Fruit fly (Drosophila melanogaster): ENCODE data around the gene CG16711.

Gene CG16711

dm6 chr3L:9680968-9681367, 23.2 kb upstream of the CG16711 start, which contains the start of gene alphaTub67C:
alphaTub67C (plus strand) TSS chr3L:9681268.
- TF ChIP-seq chn (GFP tag; optimal IDR thresholded peaks at IDR 0.05) (no peak), Bteb2 (GFP tag; optimal IDR thresholded peaks at IDR 0.05) (no peak), zfh1 (GFP tag; IDR thresholded peaks at IDR 0.05) (no peak), Antp (GFP tag; optimal IDR thresholded peaks at IDR 0.05) (no peak), aop (GFP tag; IDR thresholded peaks at IDR 0.05) (no peak), CG16863 (GFP tag; optimal IDR thresholded peaks at IDR 0.05) (no peak), CG10654 (GFP tag; optimal IDR thresholded peaks at IDR 0.05) (no peak), CG12299 (tag; optimal IDR thresholded peaks at IDR 0.05) (no peak)

- no peak for TF ChIP-seq BtbVII (GFP tag; optimal IDR thresholded peaks at IDR 0.05)
These were observed 19.3 kb upstream of the CG16711 start, which contains the start of gene CG16719 for dm6 chr3L:9684871-9685270. CG16719 (plus strand) TSS chr3L:9685171.

- TF ChIP-seq cas (GFP tag; IDR thresholded peaks at IDR 0.05) (no peak), CG14050 (GFP tag; IDR thresholded peaks at IDR 0.05) (no peak), crol (GFP tag; IDR thresholded peaks at IDR 0.05) (peak; percentile 42; the same call in 1 of the 2 replicates), lola (GFP tag; optimal IDR thresholded peaks at IDR 0.05) (no peak), CG34376 (GFP tag; optimal IDR thresholded peaks at IDR 0.05) (peak; percentile 4), sug (tag; optimal IDR thresholded peaks at IDR 0.05) (peak; percentile 29), CG6791 (GFP tag; IDR thresholded peaks at IDR 0.05; ENCODE audit: partially characterized antibody) (no peak)
These were observed 16.6 kb upstream of the CG16711 start for dm6 chr3L:9687536-9687935.

dm6 chr3L:9688674-9689073, 15.5 kb upstream of the CG16711 start:
- TF ChIP-seq CG8388 (GFP tag; optimal IDR thresholded peaks at IDR 0.05) (no peak), Taf1 (GFP tag; IDR thresholded peaks at IDR 0.05) (no peak), sens (GFP tag) (peak; percentile 29), CG18599 (GFP tag; optimal IDR thresholded peaks at IDR 0.05) (no peak), CG7987 (GFP tag; optimal IDR thresholded peaks at IDR 0.05) (no peak), CG12942 (GFP tag; optimal IDR thresholded peaks at IDR 0.05) (no peak)

dm6 chr3L:9689809-9690208, 14.3 kb upstream of the CG16711 start:
- TF ChIP-seq chinmo (GFP tag; IDR thresholded peaks at IDR 0.05; ENCODE audit: partially characterized antibody): 0 out of 4 replicates have a peak, but pooled peaks have one; percentile 23
- peak in 1 of 2 experiments; percentile 5 for TF ChIP-seq Trl (optimal IDR thresholded peaks at IDR 0.05)
- TF ChIP-seq Trl (GFP tag; optimal IDR thresholded peaks at IDR 0.05): no peak
- TF ChIP-seq Atf6 (GFP tag; IDR thresholded peaks at IDR 0.05): 0 out of 2 replicates have a peak, but pooled peaks have one; percentile 37
- peak; percentile 59; the same call in 1 of the 2 replicates for TF ChIP-seq CG7372 (GFP tag; IDR thresholded peaks at IDR 0.05)
- no peak for TF ChIP-seq zen (tag; optimal IDR thresholded peaks at IDR 0.05)
- TF ChIP-seq cg (GFP tag; optimal IDR thresholded peaks at IDR 0.05): peak; percentile 17
- TF ChIP-seq CG3065 (GFP tag; optimal IDR thresholded peaks at IDR 0.05): no peak

dm6 chr3L:9690798-9691475, 13.2 kb upstream of the CG16711 start:
- TF ChIP-seq gcm2 (GFP tag; optimal IDR thresholded peaks at IDR 0.05) (no peak), sug (tag; optimal IDR thresholded peaks at IDR 0.05) (no peak), CG33557 (GFP tag; optimal IDR thresholded peaks at IDR 0.05) (no peak), CG4404 (GFP tag; IDR thresholded peaks at IDR 0.05) (no peak), Dip2 (GFP tag; IDR thresholded peaks at IDR 0.05) (no peak), fu2 (GFP tag; optimal IDR thresholded peaks at IDR 0.05) (no peak), ase (GFP tag; IDR thresholded peaks at IDR 0.05) (no peak), corto (GFP tag; optimal IDR thresholded peaks at IDR 0.05) (no peak), CG4707 (GFP tag; optimal IDR thresholded peaks at IDR 0.05) (no peak), hb (GFP tag; IDR thresholded peaks at IDR 0.05; ENCODE audit: partially characterized antibody) (no peak), CG1529 (GFP tag; optimal IDR thresholded peaks at IDR 0.05) (no peak), z (GFP tag; IDR thresholded peaks at IDR 0.05) (no peak), Dad (GFP tag; optimal IDR thresholded peaks at IDR 0.05) (no peak), emc (GFP tag; optimal IDR thresholded peaks at IDR 0.05) (no peak), CG17829 (tag; optimal IDR thresholded peaks at IDR 0.05) (no peak)

Data from whole organism, embryonic.